Fruit fly (Drosophila melanogaster) whole organism, embryonic: ENCODE results near the gene CG42798.

ENCODE experiments used
- Blimp-1 ChIP-seq: fragments of 200-800 bp; sonication (Bioruptor generic); optimal IDR thresholded peaks from 3 replicates; lab custom pipeline; 2018; ENCODE audit warnings: missing biosample characterization, missing genetic modification characterization, mild to moderate bottlenecking, moderate library complexity, missing genetic modification reagents
- H15 ChIP-seq: fragments of 200-800 bp; sonication (Bioruptor generic); IDR thresholded peaks from 3 replicates; pipeline ENCODE4 v1.3.6; 2022; ENCODE audit warnings: missing biosample characterization, missing genetic modification characterization

DNA sequence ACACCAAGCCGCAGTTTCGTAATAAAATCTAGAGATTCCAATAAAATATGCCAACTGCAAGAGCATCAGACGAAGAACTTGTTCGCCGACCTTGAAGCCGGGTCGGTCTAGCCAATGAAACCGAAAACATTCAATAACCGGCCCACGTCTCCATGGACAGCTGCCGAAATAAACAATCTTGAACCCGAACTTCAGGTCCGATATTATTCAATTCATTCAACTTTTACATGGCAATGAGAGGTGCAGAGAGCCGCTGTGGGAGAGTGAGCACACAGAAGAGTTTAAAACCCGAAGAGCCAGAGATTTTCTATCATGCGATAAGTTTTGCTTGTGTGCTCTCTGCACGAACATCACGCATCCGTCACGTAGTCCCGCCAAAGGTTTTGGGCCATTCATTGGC, 29.0 kb upstream of the CG42798 start:
- TF ChIP-seq H15 (no peak), Blimp-1 (peak; percentile 97)
